Fruit fly (Drosophila melanogaster) whole organism, embryonic: ENCODE results near the gene CG7362.

Source experiments
- ATbp ChIP-seq: fragments of 200-800 bp; sonication (Bioruptor generic); optimal IDR thresholded peaks from 2 replicates; lab custom pipeline; 2017; ENCODE audit warnings: missing biosample characterization, mild to moderate bottlenecking, missing genetic modification characterization, missing genetic modification reagents
- Aef1 ChIP-seq: fragments of 200-800 bp; sonication (Bioruptor generic); IDR thresholded peaks from 3 replicates; pipeline ENCODE4 v1.3.6; 2022; ENCODE audit warnings: missing biosample characterization, missing genetic modification characterization
- CG11093 ChIP-seq: fragments of 200-800 bp; sonication (Bioruptor generic); IDR thresholded peaks from 3 replicates; pipeline ENCODE4 v1.3.6; 2022; ENCODE audit warnings: missing biosample characterization, missing genetic modification characterization
- CG1233 ChIP-seq: fragments of 200-800 bp; sonication (Bioruptor generic); optimal IDR thresholded peaks from 4 replicates; lab custom pipeline; 2018; ENCODE audit warnings: missing biosample characterization, mild to moderate bottlenecking, missing genetic modification characterization
- CG12659 ChIP-seq: fragments of 200-800 bp; sonication (Bioruptor generic); optimal IDR thresholded peaks from 3 replicates; lab custom pipeline; 2017; ENCODE audit warnings: mild to moderate bottlenecking, missing biosample characterization, missing genetic modification reagents, missing genetic modification characterization
- CG13424 ChIP-seq: fragments of 200-800 bp; sonication (Bioruptor generic); optimal IDR thresholded peaks from 2 replicates; lab custom pipeline; 2019; ENCODE audit warnings: missing biosample characterization, mild to moderate bottlenecking, missing genetic modification characterization, moderate library complexity
- CG14965 ChIP-seq: fragments of 200-800 bp; sonication (Bioruptor generic); optimal IDR thresholded peaks from 2 replicates; lab custom pipeline; 2016; ENCODE audit warnings: missing biosample characterization, missing genetic modification characterization, borderline replicate concordance
- CG1529 ChIP-seq: fragments of 200-800 bp; sonication (Bioruptor generic); optimal IDR thresholded peaks from 3 replicates; lab custom pipeline; 2018; ENCODE audit warnings: missing biosample characterization, missing genetic modification characterization
- CG15479 ChIP-seq: fragments of 200-800 bp; sonication (Bioruptor generic); optimal IDR thresholded peaks from 3 replicates; lab custom pipeline; 2019; ENCODE audit warnings: missing biosample characterization, mild to moderate bottlenecking, missing genetic modification characterization, moderate library complexity
- CG17186 ChIP-seq: fragments of 200-800 bp; sonication (Bioruptor generic); optimal IDR thresholded peaks from 3 replicates; lab custom pipeline; 2017; ENCODE audit warnings: missing biosample characterization, missing genetic modification reagents, missing genetic modification characterization
- CG17829 ChIP-seq: fragments of 200-800 bp; optimal IDR thresholded peaks from 2 replicates; lab custom pipeline; 2019; ENCODE audit warnings: missing biosample characterization, mild to moderate bottlenecking, missing genetic modification characterization, moderate library complexity
- CG32772 ChIP-seq: fragments of 200-800 bp; sonication (Bioruptor generic); IDR thresholded peaks from 2 replicates; pipeline ENCODE4 v1.3.6; 2022; ENCODE audit warnings: missing biosample characterization, missing genetic modification characterization
- CG4360 ChIP-seq: fragments of 200-800 bp; sonication (Bioruptor generic); IDR thresholded peaks from 2 replicates; pipeline ENCODE4 v1.3.6; 2022; ENCODE audit warnings: missing biosample characterization, missing genetic modification characterization
- CG4424 ChIP-seq: fragments of 200-800 bp; sonication (Bioruptor generic); optimal IDR thresholded peaks from 3 replicates; lab custom pipeline; 2016; ENCODE audit warnings: missing biosample characterization, missing genetic modification characterization
- CG4854 ChIP-seq: fragments of 200-800 bp; sonication (Bioruptor generic); optimal IDR thresholded peaks from 2 replicates; lab custom pipeline; 2016; ENCODE audit warnings: missing biosample characterization, missing genetic modification characterization, inconsistent platforms
- CG6654 ChIP-seq: fragments of 200-800 bp; sonication (Bioruptor generic); optimal IDR thresholded peaks from 2 replicates; lab custom pipeline; 2017; ENCODE audit warnings: missing biosample characterization, mild to moderate bottlenecking, missing genetic modification characterization
- CG6683 ChIP-seq: fragments of 200-800 bp; sonication (Bioruptor generic); optimal IDR thresholded peaks from 2 replicates; lab custom pipeline; 2017; ENCODE audit warnings: missing biosample characterization, mild to moderate bottlenecking, missing genetic modification characterization, missing genetic modification reagents
- CG7786 ChIP-seq: fragments of 200-800 bp; sonication (Bioruptor generic); optimal IDR thresholded peaks from 2 replicates; lab custom pipeline; 2016; ENCODE audit warnings: missing biosample characterization, missing genetic modification characterization
- CG7987 ChIP-seq: fragments of 200-800 bp; sonication (Bioruptor generic); optimal IDR thresholded peaks from 2 replicates; lab custom pipeline; 2018; ENCODE audit warnings: missing biosample characterization, mild to moderate bottlenecking, missing genetic modification characterization, moderate library complexity
- CG8944 ChIP-seq: fragments of 200-800 bp; sonication (Bioruptor generic); optimal IDR thresholded peaks from 3 replicates; lab custom pipeline; 2016; ENCODE audit warnings: missing biosample characterization, missing genetic modification characterization
- CG9727 ChIP-seq: fragments of 200-800 bp; sonication (Bioruptor generic); optimal IDR thresholded peaks from 3 replicates; lab custom pipeline; 2017; ENCODE audit warnings: missing biosample characterization, mild to moderate bottlenecking, missing genetic modification characterization
- D19B ChIP-seq: fragments of 200-800 bp; sonication (Bioruptor generic); optimal IDR thresholded peaks from 2 replicates; lab custom pipeline; 2017; ENCODE audit warnings: missing biosample characterization, mild to moderate bottlenecking, missing genetic modification characterization
- Dbx ChIP-seq: fragments of 200-800 bp; sonication (Bioruptor generic); IDR thresholded peaks from 3 replicates; pipeline ENCODE4 v1.3.6; 2022; ENCODE audit warnings: missing biosample characterization, missing genetic modification characterization
- Dip3 ChIP-seq: fragments of 200-800 bp; sonication (Bioruptor generic); optimal IDR thresholded peaks from 3 replicates; lab custom pipeline; 2016; ENCODE audit warnings: missing biosample characterization, missing genetic modification characterization
- Gsc ChIP-seq: fragments of 200-800 bp; sonication (Bioruptor generic); IDR thresholded peaks from 2 replicates; pipeline ENCODE4 v1.3.6; 2022; ENCODE audit warnings: missing biosample characterization, missing genetic modification characterization
- MBD-R2 ChIP-seq: fragments of 200-800 bp; sonication (Bioruptor generic); IDR thresholded peaks from 2 replicates; pipeline ENCODE4 v1.3.6; 2022; ENCODE audit warnings: missing biosample characterization, missing genetic modification characterization
- Mad ChIP-seq: fragments of 200-800 bp; sonication (Bioruptor generic); optimal IDR thresholded peaks from 2 replicates; lab custom pipeline; 2016; ENCODE audit warnings: missing biosample characterization, missing genetic modification characterization
- Med ChIP-seq: fragments of 200-800 bp; sonication (Bioruptor generic); peaks from one replicate; lab custom pipeline; 2016; ENCODE audit warnings: missing biosample characterization, missing genetic modification characterization, mild to moderate bottlenecking, inconsistent platforms, moderate library complexity
- Oaz ChIP-seq: fragments of 200-800 bp; sonication (Bioruptor generic); IDR thresholded peaks from 2 replicates; pipeline ENCODE4 v1.3.6; 2022; ENCODE audit warnings: missing biosample characterization, missing genetic modification characterization
- Oli ChIP-seq: fragments of 200-800 bp; sonication (Bioruptor generic); optimal IDR thresholded peaks from 2 replicates; lab custom pipeline; 2018; ENCODE audit warnings: missing biosample characterization, mild to moderate bottlenecking, missing genetic modification characterization, moderate library complexity
- Spps ChIP-seq: fragments of 200-800 bp; sonication (Bioruptor generic); optimal IDR thresholded peaks from 2 replicates; lab custom pipeline; 2018; ENCODE audit warnings: missing biosample characterization, mild to moderate bottlenecking, missing genetic modification characterization
- ac ChIP-seq: fragments of 200-800 bp; sonication (Bioruptor generic); optimal IDR thresholded peaks from 3 replicates; lab custom pipeline; 2017; ENCODE audit warnings: missing biosample characterization, mild to moderate bottlenecking, missing genetic modification characterization
- ase ChIP-seq: fragments of 200-800 bp; sonication (Bioruptor generic); IDR thresholded peaks from 3 replicates; pipeline ENCODE4 v1.3.6; 2022; ENCODE audit warnings: missing biosample characterization, missing genetic modification characterization
- chif ChIP-seq, 2 experiments: fragments of 200-800 bp; sonication (Bioruptor generic); optimal IDR thresholded peaks; 3 replicates each; lab custom pipeline; 2016; ENCODE audit warnings: missing biosample characterization in 2 of 2, missing genetic modification characterization in 2 of 2
- dati ChIP-seq: fragments of 200-800 bp; sonication (Bioruptor generic); IDR thresholded peaks from 2 replicates; pipeline ENCODE4 v1.3.6; 2022; ENCODE audit warnings: missing biosample characterization, missing genetic modification characterization
- dysf ChIP-seq: fragments of 200-800 bp; sonication (Bioruptor generic); IDR thresholded peaks from 3 replicates; pipeline ENCODE4 v1.3.6; 2022; ENCODE audit warnings: missing biosample characterization, missing genetic modification characterization
- emc ChIP-seq: fragments of 200-800 bp; sonication (Bioruptor generic); optimal IDR thresholded peaks from 2 replicates; lab custom pipeline; 2016; ENCODE audit warnings: missing biosample characterization, missing genetic modification characterization
- ems ChIP-seq: fragments of 200-800 bp; sonication (Bioruptor generic); optimal IDR thresholded peaks from 3 replicates; lab custom pipeline; 2016; ENCODE audit warnings: missing biosample characterization, missing genetic modification characterization
- gem ChIP-seq: fragments of 200-800 bp; sonication (Bioruptor generic); optimal IDR thresholded peaks from 2 replicates; lab custom pipeline; 2019; ENCODE audit warnings: missing biosample characterization, mild to moderate bottlenecking, missing genetic modification characterization, moderate library complexity
- gt ChIP-seq: fragments of 200-800 bp; sonication (Bioruptor generic); IDR thresholded peaks from 2 replicates; pipeline ENCODE4 v1.3.6; 2022; ENCODE audit warnings: missing biosample characterization, missing genetic modification characterization
- luna ChIP-seq: fragments of 200-800 bp; sonication (Bioruptor generic); optimal IDR thresholded peaks from 2 replicates; lab custom pipeline; 2016; ENCODE audit warnings: missing biosample characterization, missing genetic modification characterization
- pb ChIP-seq: fragments of 200-800 bp; sonication (Bioruptor generic); optimal IDR thresholded peaks from 3 replicates; lab custom pipeline; 2016; ENCODE audit warnings: missing biosample characterization, missing genetic modification characterization
- pnt ChIP-seq: fragments of 200-800 bp; sonication (Bioruptor generic); optimal IDR thresholded peaks from 3 replicates; lab custom pipeline; 2016; ENCODE audit warnings: missing biosample characterization, missing genetic modification characterization
- seq ChIP-seq: fragments of 200-800 bp; sonication (Bioruptor generic); IDR thresholded peaks from 2 replicates; pipeline ENCODE4 v1.3.6; 2022; ENCODE audit warnings: missing biosample characterization, missing genetic modification characterization
- stc ChIP-seq: fragments of 200-800 bp; sonication (Bioruptor generic); IDR thresholded peaks from 2 replicates; pipeline ENCODE4 v1.3.6; 2022; ENCODE audit warnings: missing biosample characterization, missing genetic modification characterization
- toy ChIP-seq: fragments of 200-800 bp; sonication (Bioruptor generic); IDR thresholded peaks from 2 replicates; pipeline ENCODE4 v1.3.6; 2022; ENCODE audit warnings: missing biosample characterization, missing genetic modification characterization
- trem ChIP-seq: fragments of 200-800 bp; optimal IDR thresholded peaks from 3 replicates; lab custom pipeline; 2019; ENCODE audit warnings: missing biosample characterization, mild to moderate bottlenecking, missing genetic modification characterization, moderate library complexity
- tup ChIP-seq: fragments of 200-800 bp; sonication (Bioruptor generic); optimal IDR thresholded peaks from 2 replicates; lab custom pipeline; 2016; ENCODE audit warnings: missing biosample characterization, mild to moderate bottlenecking, missing genetic modification characterization, moderate library complexity
- vfl ChIP-seq: fragments of 200-800 bp; sonication (Bioruptor generic); optimal IDR thresholded peaks from 2 replicates; lab custom pipeline; 2016; ENCODE audit warnings: missing biosample characterization, missing genetic modification characterization

CG7362 gene

dm6 chr3R:14721942-14722939 lies 32.0 kb downstream of the CG7362 start (continued):
- TF ChIP-seq trem (tag; lab: Kevin White, UChicago) (peak; percentile 3), Spps (tag; lab: Kevin White, UChicago) (no peak), gem (tag; lab: Kevin White, UChicago) (peak; percentile 87), CG1529 (GFP tag; lab: Kevin White, UChicago) (peak; percentile 52), stc (GFP tag; lab: Robert Waterston, UW) (peak; percentile 71), CG11093 (GFP tag; lab: Robert Waterston, UW) (peak; percentile 65; the same call in 1 of the 3 replicates), Aef1 (GFP tag; lab: Robert Waterston, UW) (peak; percentile 74), CG32772 (GFP tag; lab: Robert Waterston, UW) (peak; percentile 76), Med (GFP tag; lab: Kevin White, UChicago) (peak; percentile 94), CG14965 (GFP tag; lab: Kevin White, UChicago) (no peak), CG6654 (GFP tag; lab: Kevin White, UChicago) (peak; percentile 38), CG7987 (peak; percentile 16), toy (GFP tag; lab: Robert Waterston, UW) (peak; percentile 49; the same call in 1 of the 2 replicates), CG17186 (GFP tag; lab: Kevin White, UChicago) (no peak), CG1233 (GFP tag; lab: Kevin White, UChicago) (peak; percentile 55), gt (GFP tag; lab: Robert Waterston, UW) (no peak), Dip3 (GFP tag; lab: Kevin White, UChicago) (peak; percentile 25), ase (GFP tag; lab: Robert Waterston, UW) (no peak), CG4854 (GFP tag; lab: Kevin White, UChicago) (peak; percentile 29), CG17829 (tag; lab: Kevin White, UChicago) (peak; percentile 68), MBD-R2 (GFP tag; lab: Robert Waterston, UW) (peak; percentile 38; the same call in 1 of the 2 replicates), ac (GFP tag; lab: Kevin White, UChicago) (peak; percentile 32), vfl (GFP tag; lab: Kevin White, UChicago) (no peak), chif (GFP tag; optimal IDR thresholded peaks at IDR 0.05; lab: Kevin White, UChicago) (peak; percentile 21 to 71), CG8944 (GFP tag; lab: Kevin White, UChicago) (peak; percentile 57), dati (GFP tag; lab: Robert Waterston, UW) (peak; percentile 61), ATbp (GFP tag; lab: Kevin White, UChicago) (peak; percentile 60), Gsc (no peak), CG4424 (peak; percentile 65), CG13424 (tag; lab: Kevin White, UChicago) (peak; percentile 56), pb (GFP tag; lab: Kevin White, UChicago) (peak; percentile 55), seq (GFP tag; lab: Robert Waterston, UW) (peak; percentile 76), luna (GFP tag; lab: Kevin White, UChicago) (no peak), Dbx (GFP tag; lab: Robert Waterston, UW) (peak; percentile 45; the same call in 1 of the 3 replicates), pnt (GFP tag; lab: Kevin White, UChicago) (peak; percentile 59), emc (peak; percentile 16), tup (GFP tag; lab: Kevin White, UChicago) (peak; percentile 38), CG15479 (GFP tag; lab: Kevin White, UChicago) (peak; percentile 30), dysf (GFP tag; lab: Robert Waterston, UW) (peak; percentile 79), CG12659 (GFP tag; lab: Kevin White, UChicago) (peak; percentile 69), CG7786 (GFP tag; lab: Kevin White, UChicago) (peak; percentile 59), Oli (tag; lab: Kevin White, UChicago) (peak; percentile 78), ems (GFP tag; lab: Kevin White, UChicago) (peak; percentile 70), CG6683 (GFP tag; lab: Kevin White, UChicago) (no peak), CG9727 (peak; percentile 71), Mad (peak; percentile 54), CG4360 (GFP tag; lab: Robert Waterston, UW) (peak; percentile 55; the same call in 1 of the 2 replicates), Oaz (GFP tag; lab: Robert Waterston, UW) (no peak), D19B (peak; percentile 39)
